Worm (Caenorhabditis elegans) whole organism, L2 larva: ENCODE results near the gene F36G9.7.

Experiments
- dmd-4 ChIP-seq: sonication (generic microtip); optimal IDR thresholded peaks from 2 replicates; lab custom pipeline; 2017; ENCODE audit warnings: missing biosample characterization, missing genetic modification characterization
- lsy-2 ChIP-seq, 2 experiments: fragments of 150-350 bp in 1 of 2; sonication (generic microtip) in 1 of 2; optimal IDR thresholded peaks; 2 replicates each; lab custom pipeline; 2014 to 2017; ENCODE audit warnings: missing biosample characterization in 2 of 2, missing genetic modification characterization in 2 of 2
- nhr-10 ChIP-seq: sonication (generic microtip); optimal IDR thresholded peaks from 2 replicates; lab custom pipeline; 2017; ENCODE audit warnings: missing biosample characterization, missing genetic modification characterization
- nhr-11 ChIP-seq: fragments of 150-350 bp; optimal IDR thresholded peaks from 2 replicates; lab custom pipeline; 2014; ENCODE audit warnings: missing biosample characterization, missing genetic modification characterization
- nhr-12 ChIP-seq: fragments of 150-350 bp; optimal IDR thresholded peaks from 2 replicates; lab custom pipeline; 2014; ENCODE audit warnings: missing biosample characterization, missing genetic modification characterization
- nhr-129 ChIP-seq: fragments of 150-350 bp; optimal IDR thresholded peaks from 2 replicates; lab custom pipeline; 2014; ENCODE audit warnings: missing biosample characterization, missing genetic modification characterization
- nhr-237 ChIP-seq: fragments of 150-350 bp; optimal IDR thresholded peaks from 2 replicates; lab custom pipeline; 2014; ENCODE audit warnings: missing biosample characterization, missing genetic modification characterization
- nhr-6 ChIP-seq: fragments of 150-350 bp; optimal IDR thresholded peaks from 2 replicates; lab custom pipeline; 2014; ENCODE audit warnings: missing biosample characterization, missing genetic modification characterization
- nhr-77 ChIP-seq: fragments of 150-350 bp; optimal IDR thresholded peaks from 2 replicates; lab custom pipeline; 2014; ENCODE audit warnings: missing biosample characterization, missing genetic modification characterization
- skn-1 ChIP-seq: sonication (generic microtip); optimal IDR thresholded peaks from 2 replicates; lab custom pipeline; 2017; ENCODE audit warnings: missing biosample characterization, missing genetic modification characterization
- snpc-4 ChIP-seq: fragments of 150-350 bp; optimal IDR thresholded peaks from 2 replicates; lab custom pipeline; 2014; ENCODE audit warnings: missing biosample characterization, missing genetic modification characterization

ce11 chrV:16007505-16007904 lies 38.0 kb upstream of the F36G9.7 start, which contains the start of gene str-231:
- TF ChIP-seq nhr-12 (no peak), lsy-2 (tag; optimal IDR thresholded peaks at IDR 0.05; lab: Kevin White, UChicago) (no peak), snpc-4 (tag; lab: Kevin White, UChicago) (no peak), nhr-77 (no peak), nhr-237 (tag; lab: Kevin White, UChicago) (no peak), nhr-6 (tag; lab: Kevin White, UChicago) (no peak), nhr-11 (tag; lab: Kevin White, UChicago) (no peak), nhr-129 (tag; lab: Kevin White, UChicago) (no peak), nhr-10 (no peak), dmd-4 (tag; lab: Kevin White, UChicago) (no peak), skn-1 (no peak)
